Worm (Caenorhabditis elegans) whole organism, early embryonic: ENCODE measurements around the gene ZK632.2.

Experiments used
- F13C5.2 ChIP-seq: sonication (generic microtip); optimal IDR thresholded peaks from 2 replicates; lab custom pipeline; 2017; ENCODE audit warnings: mild to moderate bottlenecking, missing genetic modification characterization, inconsistent platforms, missing compliant biosample characterization
- aly-1 ChIP-seq: sonication (generic microtip); optimal IDR thresholded peaks from 2 replicates; lab custom pipeline; 2016; ENCODE audit warnings: missing genetic modification characterization, missing compliant biosample characterization
- ama-1 ChIP-seq: fragments of 150-350 bp; optimal IDR thresholded peaks from 2 replicates; lab custom pipeline; 2014
- ceh-13 ChIP-seq: fragments of 200-800 bp; sonication (Bioruptor generic); optimal IDR thresholded peaks from 2 replicates; lab custom pipeline; 2018; ENCODE audit warnings: mild to moderate bottlenecking, missing genetic modification characterization, missing compliant biosample characterization
- flt-1 ChIP-seq: fragments of 200-800 bp; sonication (Bioruptor generic); IDR thresholded peaks from 2 replicates; pipeline ENCODE4 v1.3.6; 2022; ENCODE audit warnings: missing genetic modification characterization, missing compliant biosample characterization
- pes-1 ChIP-seq: fragments of 200-800 bp; sonication (Bioruptor generic); IDR thresholded peaks from 2 replicates; pipeline ENCODE4 v1.3.6; 2022; ENCODE audit warnings: missing genetic modification reagents, missing genetic modification characterization, missing compliant biosample characterization
- tbx-11 ChIP-seq: fragments of 200-800 bp; sonication (Bioruptor generic); IDR thresholded peaks from 2 replicates; pipeline ENCODE4 v1.3.6; 2022; ENCODE audit warnings: missing genetic modification characterization, missing compliant biosample characterization

- TF ChIP-seq flt-1 (GFP tag; lab: Robert Waterston, UW), result no peak
- no peak for TF ChIP-seq aly-1 (tag; lab: Kevin White, UChicago)
- TF ChIP-seq ama-1 (lab: Kevin White, UChicago), result no peak
- no peak for TF ChIP-seq F13C5.2 (tag; lab: Kevin White, UChicago)
- TF ChIP-seq tbx-11 (GFP tag; lab: Robert Waterston, UW), result no peak
- no peak for TF ChIP-seq pes-1
- TF ChIP-seq ceh-13, result no peak
Measured at ce11 chrIII:9798478-9799157, at the start of gene ZK632.2.
